6 worm cellular contexts compared by ENCODE assay signal in the genomic region with DNA sequence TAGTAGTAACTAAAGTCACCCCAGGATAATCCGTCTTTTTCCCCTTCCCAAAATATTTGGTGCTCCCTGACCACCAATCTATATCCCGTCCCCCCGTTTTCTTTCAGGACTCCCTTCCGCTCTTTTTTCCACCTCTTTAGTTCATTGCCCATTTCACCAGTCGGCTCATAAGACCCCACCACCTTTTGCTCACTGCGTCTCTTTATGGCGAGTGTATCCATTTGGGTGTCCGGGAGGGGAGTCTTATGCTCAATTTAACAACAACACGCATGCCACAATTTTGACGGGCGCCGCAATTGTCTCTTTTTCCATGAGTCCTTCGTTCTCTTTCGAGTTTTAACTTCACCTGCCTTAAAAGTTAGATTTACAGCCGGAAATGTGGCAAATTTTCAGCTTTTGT.
TF ChIP-seq lines count a peak whose summit lies in the region.

No protein-coding gene starts in this region.

TF ChIP-seq in whole organism, L1 larva, 84 proteins besides CTCF, POLR2A, EP300 and RAD21 (continues in another document):
- TF ChIP-seq dpl-1 (GFP tag; optimal IDR thresholded peaks at IDR 0.05; lab: Kevin White, UChicago) (peak in 1 of 3 experiments; percentile 20), lsy-2 (tag; optimal IDR thresholded peaks at IDR 0.05; lab: Kevin White, UChicago) (peak in 1 of 2 experiments; percentile 18), grh-1 (GFP tag; IDR thresholded peaks at IDR 0.05; lab: Robert Waterston, UW) (no peak), fkh-8 (tag; optimal IDR thresholded peaks at IDR 0.05; lab: Kevin White, UChicago) (peak; percentile 71), hlh-4 (tag; optimal IDR thresholded peaks at IDR 0.05; lab: Kevin White, UChicago) (no peak), nhr-12 (tag; optimal IDR thresholded peaks at IDR 0.05; lab: Kevin White, UChicago) (no peak), skn-1 (tag; optimal IDR thresholded peaks at IDR 0.05; lab: Kevin White, UChicago) (peak; percentile 36), snpc-4 (tag; optimal IDR thresholded peaks at IDR 0.05; lab: Kevin White, UChicago) (peak; percentile 35), ceh-63 (GFP tag; optimal IDR thresholded peaks at IDR 0.05; lab: Kevin White, UChicago) (no peak), unc-130 (tag; optimal IDR thresholded peaks at IDR 0.05; lab: Kevin White, UChicago) (no peak), swsn-7 (tag; optimal IDR thresholded peaks at IDR 0.05; lab: Kevin White, UChicago) (peak; percentile 4), nhr-47 (tag; optimal IDR thresholded peaks at IDR 0.05; lab: Kevin White, UChicago) (peak; percentile 4), efl-1 (optimal IDR thresholded peaks at IDR 0.05; lab: Kevin White, UChicago) (no peak), efl-1 (GFP tag; optimal IDR thresholded peaks at IDR 0.05 in 1 of 2; lab: Kevin White, UChicago) (peak in 1 of 2 experiments; percentile 2)

TF ChIP-seq in whole organism, L2 larva, 48 proteins besides CTCF, POLR2A, EP300 and RAD21:
- TF ChIP-seq lin-39 (tag; optimal IDR thresholded peaks at IDR 0.05; lab: Kevin White, UChicago) (no peak), lin-13 (GFP tag; optimal IDR thresholded peaks at IDR 0.05; lab: Kevin White, UChicago) (no peak), lin-11 (tag; optimal IDR thresholded peaks at IDR 0.05; lab: Kevin White, UChicago) (peak; percentile 49), zag-1 (tag; optimal IDR thresholded peaks at IDR 0.05; lab: Kevin White, UChicago) (no peak), lsy-2 (tag; optimal IDR thresholded peaks at IDR 0.05; lab: Kevin White, UChicago) (peak in 1 of 2 experiments; percentile 31), C34F6.9 (tag; optimal IDR thresholded peaks at IDR 0.05; lab: Kevin White, UChicago) (peak; percentile 38), unc-55 (GFP tag; optimal IDR thresholded peaks at IDR 0.05; lab: Kevin White, UChicago) (peak; percentile 38), Y55F3AM.14 (GFP tag; optimal IDR thresholded peaks at IDR 0.05; lab: Kevin White, UChicago) (no peak), nhr-129 (tag; optimal IDR thresholded peaks at IDR 0.05; lab: Kevin White, UChicago) (peak; percentile 38)

TF ChIP-seq in whole organism, L3 larva, 47 proteins besides CTCF, POLR2A, EP300 and RAD21:
- peak; percentile 49 for TF ChIP-seq lin-39 (tag; optimal IDR thresholded peaks at IDR 0.05; lab: Kevin White, UChicago)
- peak; percentile 43 for TF ChIP-seq snpc-4 (tag; optimal IDR thresholded peaks at IDR 0.05; lab: Kevin White, UChicago)
- peak; percentile 38 for TF ChIP-seq nfya-1 (tag; optimal IDR thresholded peaks at IDR 0.05; lab: Kevin White, UChicago; ENCODE audit: insufficient read depth)
- no peak for TF ChIP-seq mml-1 (tag; optimal IDR thresholded peaks at IDR 0.05; lab: Kevin White, UChicago)
- no peak for TF ChIP-seq nhr-11 (tag; optimal IDR thresholded peaks at IDR 0.05; lab: Kevin White, UChicago)

TF ChIP-seq in whole organism, L4 larva, 104 proteins besides CTCF, POLR2A, EP300 and RAD21 (continues in another document):
- TF ChIP-seq fkh-10 (GFP tag; optimal IDR thresholded peaks at IDR 0.05; lab: Kevin White, UChicago) (no peak), saeg-2 (GFP tag; IDR thresholded peaks at IDR 0.05; lab: Robert Waterston, UW) (no peak), lsy-2 (tag; optimal IDR thresholded peaks at IDR 0.05; lab: Kevin White, UChicago) (no peak), pha-4 (GFP tag; IDR thresholded peaks at IDR 0.05; lab: Robert Waterston, UW) (no peak), pha-4 (tag; optimal IDR thresholded peaks at IDR 0.05; lab: Kevin White, UChicago) (no peak), mxl-3 (GFP tag; optimal IDR thresholded peaks at IDR 0.05; lab: Kevin White, UChicago) (no peak), lin-15B (tag; optimal IDR thresholded peaks at IDR 0.05; lab: Kevin White, UChicago) (no peak), aha-1 (tag; lab: Kevin White, UChicago) (peak; percentile 15), madf-5 (GFP tag; IDR thresholded peaks at IDR 0.05; lab: Robert Waterston, UW) (no peak), mep-1 (tag; optimal IDR thresholded peaks at IDR 0.05; lab: Kevin White, UChicago) (peak; percentile 30), hmg-1.1 (GFP tag; IDR thresholded peaks at IDR 0.05; lab: Robert Waterston, UW) (no peak), snpc-4 (tag; optimal IDR thresholded peaks at IDR 0.05; lab: Kevin White, UChicago) (no peak), nhr-11 (tag; optimal IDR thresholded peaks at IDR 0.05; lab: Kevin White, UChicago) (peak; percentile 6), lin-39 (tag; optimal IDR thresholded peaks at IDR 0.05; lab: Kevin White, UChicago) (no peak), zfp-3 (GFP tag; conservative IDR thresholded peaks at IDR 0.05; lab: Robert Waterston, UW) (no peak), attf-4 (tag; optimal IDR thresholded peaks at IDR 0.05; lab: Kevin White, UChicago) (no peak), unc-62 (GFP tag; optimal IDR thresholded peaks at IDR 0.05 in 1 of 2; lab: Kevin White, UChicago) (peak in 1 of 2 experiments; percentile 45), unc-62 (tag; optimal IDR thresholded peaks at IDR 0.05; lab: Kevin White, UChicago) (no peak), nhr-25 (tag; optimal IDR thresholded peaks at IDR 0.05; lab: Kevin White, UChicago; ENCODE audit: borderline replicate concordance, insufficient read depth) (no peak), madf-9 (GFP tag; conservative IDR thresholded peaks at IDR 0.05; lab: Robert Waterston, UW) (no peak), ctbp-1 (GFP tag; IDR thresholded peaks at IDR 0.05; lab: Robert Waterston, UW) (no peak)

TF ChIP-seq in whole organism, late embryonic, 69 proteins besides CTCF, POLR2A, EP300 and RAD21 (continues in another document):
- TF ChIP-seq ceh-14 (tag; optimal IDR thresholded peaks at IDR 0.05; lab: Kevin White, UChicago) = peak; percentile 21
- TF ChIP-seq ceh-30 (tag; optimal IDR thresholded peaks at IDR 0.05; lab: Kevin White, UChicago) = no peak
- TF ChIP-seq sox-4 (tag; optimal IDR thresholded peaks at IDR 0.05; lab: Kevin White, UChicago) = no peak
- TF ChIP-seq ref-2 (tag; optimal IDR thresholded peaks at IDR 0.05; lab: Kevin White, UChicago) = no peak
- no peak for TF ChIP-seq npax-4 (tag; optimal IDR thresholded peaks at IDR 0.05; lab: Kevin White, UChicago)
- no peak for TF ChIP-seq ceh-22 (tag; optimal IDR thresholded peaks at IDR 0.05; lab: Kevin White, UChicago)
- TF ChIP-seq tbx-2 (tag; optimal IDR thresholded peaks at IDR 0.05; lab: Kevin White, UChicago) = peak; percentile 54
- TF ChIP-seq F13H6.1 (tag; optimal IDR thresholded peaks at IDR 0.05; lab: Kevin White, UChicago) = no peak
- TF ChIP-seq mec-3 (tag; optimal IDR thresholded peaks at IDR 0.05; lab: Kevin White, UChicago; ENCODE audit: borderline replicate concordance) = no peak
- no peak for TF ChIP-seq pqm-1 (tag; optimal IDR thresholded peaks at IDR 0.05; lab: Kevin White, UChicago)
- no peak for TF ChIP-seq T23F11.4 (GFP tag; optimal IDR thresholded peaks at IDR 0.05; lab: Kevin White, UChicago)
- TF ChIP-seq hlh-6 (tag; optimal IDR thresholded peaks at IDR 0.05; lab: Kevin White, UChicago) = no peak
- TF ChIP-seq nfya-1 (tag; optimal IDR thresholded peaks at IDR 0.05; lab: Kevin White, UChicago) = no peak
- TF ChIP-seq ceh-18 (tag; optimal IDR thresholded peaks at IDR 0.05; lab: Kevin White, UChicago) = peak; percentile 28
- TF ChIP-seq K02D7.2 (tag; optimal IDR thresholded peaks at IDR 0.05; lab: Kevin White, UChicago) = no peak
- no peak for TF ChIP-seq pha-2 (tag; optimal IDR thresholded peaks at IDR 0.05; lab: Kevin White, UChicago)
- TF ChIP-seq pat-9 (tag; optimal IDR thresholded peaks at IDR 0.05; lab: Kevin White, UChicago) = no peak
- no peak for TF ChIP-seq elt-2 (tag; optimal IDR thresholded peaks at IDR 0.05; lab: Kevin White, UChicago)
- peak; percentile 34 for TF ChIP-seq hlh-30 (tag; optimal IDR thresholded peaks at IDR 0.05; lab: Kevin White, UChicago; ENCODE audit: insufficient read depth)
- no peak for TF ChIP-seq ceh-48 (tag; optimal IDR thresholded peaks at IDR 0.05; lab: Kevin White, UChicago)
- no peak for TF ChIP-seq ets-4 (tag; optimal IDR thresholded peaks at IDR 0.05; lab: Kevin White, UChicago)
- no peak for TF ChIP-seq fax-1 (tag; optimal IDR thresholded peaks at IDR 0.05; lab: Kevin White, UChicago)
- peak; percentile 48 for TF ChIP-seq unc-42 (tag; optimal IDR thresholded peaks at IDR 0.05; lab: Kevin White, UChicago)

TF ChIP-seq in whole organism, mixed stage, embryonic, 35 proteins besides CTCF, POLR2A, EP300 and RAD21:
- TF ChIP-seq ces-1 (GFP tag; optimal IDR thresholded peaks at IDR 0.05; lab: Kevin White, UChicago) (peak; percentile 65), M03D4.4 (tag; optimal IDR thresholded peaks at IDR 0.05; lab: Kevin White, UChicago) (no peak), cnd-1 (tag; optimal IDR thresholded peaks at IDR 0.05; lab: Kevin White, UChicago) (no peak), mls-2 (tag; optimal IDR thresholded peaks at IDR 0.05; lab: Kevin White, UChicago) (no peak)

Comparison
In these comparisons a context has a peak if more than half of its experiments do, and no peak if none do; other contexts are left out.
1. Of the 29 proteins assayed by ChIP-seq in both whole organism, L4 larva and whole organism, L1 larva: peak only in whole organism, L4 larva: aha-1, mep-1 and nhr-11; only in whole organism, L1 larva: skn-1 and snpc-4; in both: none; in neither: 19; mixed calls (peak in some experiments, not most) for 5.